Worm (Caenorhabditis elegans) whole organism, mixed stage, embryonic: Measurements from ENCODE around the gene fbxa-174.

Experiments
- elt-3 ChIP-seq: fragments of 150-350 bp; optimal IDR thresholded peaks from 2 replicates; lab custom pipeline; 2014; ENCODE audit warnings: missing biosample characterization, missing genetic modification characterization
- flh-1 ChIP-seq: fragments of 200-800 bp; sonication (Bioruptor generic); optimal IDR thresholded peaks from 2 replicates; lab custom pipeline; 2018; ENCODE audit warnings: mild to moderate bottlenecking, missing genetic modification characterization, moderate library complexity, missing compliant biosample characterization
- mep-1 ChIP-seq: fragments of 150-350 bp; optimal IDR thresholded peaks from 2 replicates; lab custom pipeline; 2017; ENCODE audit warnings: missing biosample characterization, missing genetic modification reagents, missing genetic modification characterization, inconsistent platforms
- unc-62 ChIP-seq: fragments of 150-350 bp; optimal IDR thresholded peaks from 2 replicates; lab custom pipeline; 2014; ENCODE audit warnings: missing biosample characterization, missing genetic modification reagents, missing genetic modification characterization

DNA sequence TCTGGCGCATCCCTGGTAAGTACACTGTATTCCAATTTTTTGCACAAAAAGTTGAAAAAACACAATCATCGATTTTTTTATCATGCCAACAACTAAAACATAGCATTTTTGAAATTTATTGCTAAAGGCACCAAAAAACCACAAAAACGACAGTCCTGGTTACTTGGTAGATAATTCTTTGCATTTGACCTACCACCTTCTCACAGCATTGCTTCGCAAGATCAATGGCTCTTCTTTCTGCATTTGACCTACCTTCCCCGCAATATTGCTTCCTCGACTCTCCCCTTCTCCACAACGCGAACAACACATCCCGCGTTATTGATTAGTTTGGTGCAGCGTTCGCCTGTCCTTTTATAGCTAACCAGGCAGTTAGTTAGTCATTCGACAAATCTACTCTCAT is 43.2 kb upstream of the fbxa-174 start, which contains the start of gene ztf-25:
- TF ChIP-seq unc-62 (no peak), mep-1 (tag; lab: Kevin White, UChicago) (no peak), elt-3 (no peak), flh-1 (GFP tag; lab: Kevin White, UChicago) (no peak)
